Worm (Caenorhabditis elegans): ENCODE results near the gene F35H12.5.

ce11 chrX:888294-888693, 29.9 kb upstream of the F35H12.5 start, which contains the start of gene mam-1:
- TF ChIP-seq alr-1 (tag; optimal IDR thresholded peaks at IDR 0.05), result no peak
- TF ChIP-seq nhr-11 (tag; optimal IDR thresholded peaks at IDR 0.05), result no peak
- TF ChIP-seq nhr-237 (tag; optimal IDR thresholded peaks at IDR 0.05), result no peak
- TF ChIP-seq ama-1 (optimal IDR thresholded peaks at IDR 0.05), result no peak
- no peak for TF ChIP-seq nhr-25 (tag; optimal IDR thresholded peaks at IDR 0.05)
- TF ChIP-seq unc-39 (tag; optimal IDR thresholded peaks at IDR 0.05), result no peak
- no peak for TF ChIP-seq F13H6.1 (tag; optimal IDR thresholded peaks at IDR 0.05)
- no peak for TF ChIP-seq aly-2 (tag; optimal IDR thresholded peaks at IDR 0.05)
- no peak for TF ChIP-seq nhr-12 (tag; optimal IDR thresholded peaks at IDR 0.05)
- TF ChIP-seq elt-3 (tag; optimal IDR thresholded peaks at IDR 0.05), result no peak

Measured in whole organism, L2 larva.